Fruit fly (Drosophila melanogaster): Measurements from ENCODE around the gene Tpc1.
A peak's percentile ranks its signal among the peaks of the same experiment; 100 is the strongest.

Tpc1 gene

dm6 chr3R:10893327-10893726 lies 11.3 kb upstream of the Tpc1 start, which contains the start of gene CG6621 (continued):
- TF ChIP-seq disco-r (GFP tag; optimal IDR thresholded peaks at IDR 0.05) (no peak), p53 (GFP tag; optimal IDR thresholded peaks at IDR 0.05) (peak; percentile 27), CG7357 (GFP tag; IDR thresholded peaks at IDR 0.05) (no peak), CG32767 (GFP tag; IDR thresholded peaks at IDR 0.05) (no peak), CG6765 (GFP tag; optimal IDR thresholded peaks at IDR 0.05) (no peak), CG1602 (GFP tag; optimal IDR thresholded peaks at IDR 0.05) (no peak), CG2202 (tag; optimal IDR thresholded peaks at IDR 0.05) (peak; percentile 7), CG14441 (GFP tag; IDR thresholded peaks at IDR 0.05) (no peak), Scr (GFP tag; IDR thresholded peaks at IDR 0.05; ENCODE audit: partially characterized antibody) (peak; percentile 65), CG4328 (GFP tag; optimal IDR thresholded peaks at IDR 0.05) (no peak), zfh2 (GFP tag; optimal IDR thresholded peaks at IDR 0.05) (peak; percentile 26), Nf-YA (GFP tag; IDR thresholded peaks at IDR 0.05) (no peak), Xbp1 (GFP tag; optimal IDR thresholded peaks at IDR 0.05) (no peak), gfzf (GFP tag; optimal IDR thresholded peaks at IDR 0.05) (peak; percentile 98), Mad (GFP tag; optimal IDR thresholded peaks at IDR 0.05) (peak; percentile 40), Hr3 (GFP tag; optimal IDR thresholded peaks at IDR 0.05) (no peak), NC2α (GFP tag; optimal IDR thresholded peaks at IDR 0.05) (no peak), dpn (GFP tag; optimal IDR thresholded peaks at IDR 0.05) (peak in 1 of 2 experiments; percentile 10), Aef1 (GFP tag; IDR thresholded peaks at IDR 0.05) (no peak), CG10654 (GFP tag; optimal IDR thresholded peaks at IDR 0.05) (no peak), Sin3A (optimal IDR thresholded peaks at IDR 0.05) (peak; percentile 80), pnt (GFP tag; optimal IDR thresholded peaks at IDR 0.05) (no peak), CG4360 (GFP tag; IDR thresholded peaks at IDR 0.05) (no peak), CTCF (GFP tag; optimal IDR thresholded peaks at IDR 0.05) (peak; percentile 66), B-H2 (GFP tag; optimal IDR thresholded peaks at IDR 0.05) (no peak), HLHmδ (GFP tag; optimal IDR thresholded peaks at IDR 0.05) (no peak), cwo (GFP tag; optimal IDR thresholded peaks at IDR 0.05) (no peak), zen (tag; optimal IDR thresholded peaks at IDR 0.05) (peak; percentile 52), Eip74EF (GFP tag; optimal IDR thresholded peaks at IDR 0.05) (no peak), salm (tag; optimal IDR thresholded peaks at IDR 0.05) (no peak), ab (GFP tag; optimal IDR thresholded peaks at IDR 0.05) (no peak), sug (tag; optimal IDR thresholded peaks at IDR 0.05) (no peak), sr (GFP tag; IDR thresholded peaks at IDR 0.05) (no peak), HLH4C (GFP tag; IDR thresholded peaks at IDR 0.05; ENCODE audit: partially characterized antibody) (0 out of 3 replicates have a peak, but pooled peaks have one; percentile 36), CG10267 (tag; optimal IDR thresholded peaks at IDR 0.05) (peak; percentile 57), Vsx1 (GFP tag; optimal IDR thresholded peaks at IDR 0.05) (no peak), mirr (GFP tag; optimal IDR thresholded peaks at IDR 0.05) (no peak), CG12391 (tag; optimal IDR thresholded peaks at IDR 0.05) (peak; percentile 31), CG17361 (GFP tag; IDR thresholded peaks at IDR 0.05) (no peak), Abd-B (GFP tag; optimal IDR thresholded peaks at IDR 0.05) (peak; percentile 38), crp (GFP tag; optimal IDR thresholded peaks at IDR 0.05) (peak in 1 of 2 experiments; percentile 54), vvl (GFP tag; IDR thresholded peaks at IDR 0.05) (peak; percentile 42; the same call in 1 of the 2 replicates), ap (GFP tag; IDR thresholded peaks at IDR 0.05) (no peak), jumu (GFP tag; optimal IDR thresholded peaks at IDR 0.05) (no peak), CG9817 (tag; optimal IDR thresholded peaks at IDR 0.05) (peak; percentile 31), CG5180 (GFP tag; optimal IDR thresholded peaks at IDR 0.05) (no peak), HLH54F (GFP tag; optimal IDR thresholded peaks at IDR 0.05) (peak; percentile 10), zen2 (GFP tag; IDR thresholded peaks at IDR 0.05; ENCODE audit: partially characterized antibody) (peak; percentile 15; the same call in 1 of the 3 replicates), nerfin-2 (GFP tag; IDR thresholded peaks at IDR 0.05; ENCODE audit: partially characterized antibody) (peak; percentile 35; the same call in 1 of the 2 replicates), lola (GFP tag; optimal IDR thresholded peaks at IDR 0.05) (no peak), Sox102F (GFP tag; optimal IDR thresholded peaks at IDR 0.05) (no peak)
